Fruit fly (Drosophila melanogaster): ENCODE data around the gene CG17625.

DNA sequence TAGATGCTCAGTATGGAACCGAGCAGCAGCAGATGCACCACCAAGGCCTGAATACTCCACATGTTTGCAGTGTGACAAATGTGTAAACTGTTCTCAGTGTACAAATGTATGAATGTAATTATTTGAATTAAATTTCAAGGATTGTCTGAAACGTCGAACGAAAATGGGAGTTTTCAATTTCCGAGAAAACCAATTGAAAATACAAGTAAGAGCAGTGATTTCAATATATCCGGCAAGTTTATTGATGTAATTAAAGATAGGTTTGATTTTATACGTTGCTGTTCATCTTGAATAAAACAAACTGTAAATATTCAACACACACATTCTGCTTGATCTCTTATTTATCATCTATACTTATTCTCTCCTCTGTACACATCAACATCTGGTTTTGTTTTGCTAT, 24.0 kb downstream of the CG17625 start, which contains the start of gene CG4907:
- TF ChIP-seq Hr96 (GFP tag; optimal IDR thresholded peaks at IDR 0.05) = no peak
- no peak for TF ChIP-seq ovo (GFP tag; optimal IDR thresholded peaks at IDR 0.05)

All from whole organism, adult.